Worm (Caenorhabditis elegans) whole organism, L1 larva: ENCODE results near the gene R160.3.
"Not testable (repeated sequence)": the region's sequence is repeated elsewhere in the genome, so short reads cannot be mapped to it uniquely, and the experiment has no call there.

Source experiments
- C16A3.4 ChIP-seq: fragments of 150-350 bp; optimal IDR thresholded peaks from 2 replicates; lab custom pipeline; 2014; ENCODE audit warnings: missing biosample characterization, missing genetic modification characterization
- C34B4.2 ChIP-seq: sonication (generic microtip); optimal IDR thresholded peaks from 2 replicates; lab custom pipeline; 2017; ENCODE audit warnings: mild to moderate bottlenecking, missing genetic modification characterization, missing compliant biosample characterization
- F16B12.6 ChIP-seq: fragments of 150-350 bp; optimal IDR thresholded peaks from 2 replicates; lab custom pipeline; 2014; ENCODE audit warnings: missing biosample characterization, missing genetic modification characterization
- alr-1 ChIP-seq: fragments of 200-800 bp; sonication (Bioruptor generic); optimal IDR thresholded peaks from 2 replicates; lab custom pipeline; 2018; ENCODE audit warnings: borderline replicate concordance, mild to moderate bottlenecking, missing genetic modification characterization, missing compliant biosample characterization
- aly-2 ChIP-seq: fragments of 150-350 bp; optimal IDR thresholded peaks from 2 replicates; lab custom pipeline; 2014; ENCODE audit warnings: missing biosample characterization, missing genetic modification characterization
- ama-1 ChIP-seq: fragments of 150-350 bp; optimal IDR thresholded peaks from 2 replicates; lab custom pipeline; 2014
- ceh-90 ChIP-seq: sonication (generic microtip); optimal IDR thresholded peaks from 2 replicates; lab custom pipeline; 2016; ENCODE audit warnings: missing genetic modification characterization, missing compliant biosample characterization
- dsc-1 ChIP-seq: sonication (generic microtip); optimal IDR thresholded peaks from 2 replicates; lab custom pipeline; 2016; ENCODE audit warnings: mild to moderate bottlenecking, missing genetic modification characterization, missing compliant biosample characterization
- egl-13 ChIP-seq: sonication (generic microtip); optimal IDR thresholded peaks from 2 replicates; lab custom pipeline; 2016; ENCODE audit warnings: missing genotype, missing genetic modification reagents, missing genetic modification characterization, missing compliant biosample characterization
- elt-3 ChIP-seq, 6 experiments: fragments of 150-350 bp in 1 of 6; sonication (generic microtip); optimal IDR thresholded peaks; 2 replicates each; lab custom pipeline; 2017 to 2018; ENCODE audit warnings: missing biosample characterization in 6 of 6, missing genetic modification characterization in 6 of 6, inconsistent platforms in 1 of 6
- fkh-10 ChIP-seq: sonication (generic microtip); optimal IDR thresholded peaks from 2 replicates; lab custom pipeline; 2017; ENCODE audit warnings: missing biosample characterization, missing genetic modification reagents, missing genetic modification characterization
- fkh-4 ChIP-seq: sonication (generic microtip); optimal IDR thresholded peaks from 2 replicates; lab custom pipeline; 2016; ENCODE audit warnings: missing compliant biosample characterization, missing genetic modification characterization, borderline replicate concordance
- lin-13 ChIP-seq: fragments of 150-350 bp; optimal IDR thresholded peaks from 2 replicates; lab custom pipeline; 2014; ENCODE audit warnings: missing biosample characterization, missing genetic modification reagents, missing genetic modification characterization
- lin-14 ChIP-seq: fragments of 200-800 bp; sonication (Bioruptor generic); optimal IDR thresholded peaks from 2 replicates; lab custom pipeline; 2018; ENCODE audit warnings: mild to moderate bottlenecking, missing genetic modification characterization, moderate library complexity, missing compliant biosample characterization
- lin-15B ChIP-seq: fragments of 150-350 bp; sonication (generic microtip); optimal IDR thresholded peaks from 3 replicates; lab custom pipeline; 2014; ENCODE audit warnings: missing biosample characterization, missing genetic modification characterization
- lin-39 ChIP-seq: fragments of 150-350 bp; optimal IDR thresholded peaks from 2 replicates; lab custom pipeline; 2014; ENCODE audit warnings: missing biosample characterization, missing genetic modification reagents, missing genetic modification characterization
- lir-3 ChIP-seq: sonication (generic microtip); optimal IDR thresholded peaks from 2 replicates; lab custom pipeline; 2016; ENCODE audit warnings: mild to moderate bottlenecking, missing genetic modification characterization, moderate library complexity, missing compliant biosample characterization; ENCODE audit not compliant: poor library complexity
- lsy-2 ChIP-seq, 2 experiments: fragments of 150-350 bp; optimal IDR thresholded peaks; 2 replicates each; lab custom pipeline; 2014; ENCODE audit warnings: missing biosample characterization in 2 of 2, missing genetic modification characterization in 2 of 2
- mep-1 ChIP-seq: fragments of 150-350 bp; optimal IDR thresholded peaks from 2 replicates; lab custom pipeline; 2014; ENCODE audit warnings: missing biosample characterization, missing genetic modification characterization
- nhr-11 ChIP-seq: fragments of 150-350 bp; optimal IDR thresholded peaks from 2 replicates; lab custom pipeline; 2014; ENCODE audit warnings: missing biosample characterization, missing genetic modification characterization
- nhr-28 ChIP-seq: fragments of 150-350 bp; optimal IDR thresholded peaks from 2 replicates; lab custom pipeline; 2014; ENCODE audit warnings: missing biosample characterization, missing genetic modification characterization
- nhr-71 ChIP-seq: sonication (generic microtip); optimal IDR thresholded peaks from 2 replicates; lab custom pipeline; 2016; ENCODE audit warnings: mild to moderate bottlenecking, missing genetic modification characterization, moderate library complexity, missing compliant biosample characterization
- nhr-77 ChIP-seq: fragments of 150-350 bp; optimal IDR thresholded peaks from 2 replicates; lab custom pipeline; 2014; ENCODE audit warnings: missing biosample characterization, missing genetic modification characterization
- nhr-85 ChIP-seq: sonication (generic microtip); peaks from one replicate; lab custom pipeline; 2016; ENCODE audit warnings: missing genetic modification characterization, inconsistent platforms, missing compliant biosample characterization
- pqm-1 ChIP-seq: sonication (generic microtip); optimal IDR thresholded peaks from 3 replicates; lab custom pipeline; 2017; ENCODE audit warnings: missing biosample characterization, missing genetic modification characterization
- skn-1 ChIP-seq: fragments of 150-350 bp; optimal IDR thresholded peaks from 2 replicates; lab custom pipeline; 2014; ENCODE audit warnings: missing biosample characterization, missing genetic modification characterization
- snpc-4 ChIP-seq: fragments of 150-350 bp; optimal IDR thresholded peaks from 2 replicates; lab custom pipeline; 2014; ENCODE audit warnings: missing biosample characterization, missing genetic modification characterization
- sptf-1 ChIP-seq: fragments of 150-350 bp; optimal IDR thresholded peaks from 2 replicates; lab custom pipeline; 2014; ENCODE audit warnings: missing biosample characterization, missing genetic modification characterization
- tbx-2 ChIP-seq: sonication (generic microtip); optimal IDR thresholded peaks from 2 replicates; lab custom pipeline; 2016; ENCODE audit warnings: missing genetic modification characterization, missing compliant biosample characterization
- tlp-1 ChIP-seq: fragments of 150-350 bp; optimal IDR thresholded peaks from 2 replicates; lab custom pipeline; 2014; ENCODE audit warnings: missing biosample characterization, missing genetic modification characterization
- unc-62 ChIP-seq: fragments of 150-350 bp; optimal IDR thresholded peaks from 2 replicates; lab custom pipeline; 2014; ENCODE audit warnings: missing biosample characterization, missing genetic modification reagents, missing genetic modification characterization
- ztf-4 ChIP-seq: fragments of 150-350 bp; optimal IDR thresholded peaks from 2 replicates; lab custom pipeline; 2014; ENCODE audit warnings: missing biosample characterization, missing genetic modification characterization

The R160.3 gene

DNA sequence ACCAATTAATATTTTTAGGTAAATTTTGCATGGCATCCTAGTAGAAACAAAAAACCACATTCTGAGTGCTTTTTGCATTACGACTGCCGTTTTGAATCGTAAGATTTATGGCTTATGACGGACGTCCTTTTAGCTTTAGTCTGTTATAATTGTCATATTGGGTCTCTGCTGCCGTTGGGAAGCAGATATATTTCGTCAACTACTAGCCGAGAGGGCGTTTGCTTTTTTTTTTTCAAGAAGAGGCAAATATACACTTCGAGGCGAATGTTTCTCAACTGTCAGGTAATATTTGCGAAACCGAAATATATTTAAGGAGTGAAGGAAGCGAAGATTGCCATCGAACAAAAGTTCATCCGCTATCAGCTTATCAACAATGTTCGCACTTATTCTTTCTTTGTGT is 22.2 kb downstream of the R160.3 start, which contains the start of gene F14H12.3:
F14H12.3 (plus strand) TSS at position 301 of the 400 bp plus-strand sequence.
- TF ChIP-seq alr-1 (tag; lab: Kevin White, UChicago) (no peak), dsc-1 (tag; lab: Kevin White, UChicago) (no peak), fkh-10 (GFP tag; lab: Kevin White, UChicago) (no peak), nhr-85 (tag; lab: Kevin White, UChicago) (peak; percentile 12), tlp-1 (tag; lab: Kevin White, UChicago) (no peak)

DNA sequence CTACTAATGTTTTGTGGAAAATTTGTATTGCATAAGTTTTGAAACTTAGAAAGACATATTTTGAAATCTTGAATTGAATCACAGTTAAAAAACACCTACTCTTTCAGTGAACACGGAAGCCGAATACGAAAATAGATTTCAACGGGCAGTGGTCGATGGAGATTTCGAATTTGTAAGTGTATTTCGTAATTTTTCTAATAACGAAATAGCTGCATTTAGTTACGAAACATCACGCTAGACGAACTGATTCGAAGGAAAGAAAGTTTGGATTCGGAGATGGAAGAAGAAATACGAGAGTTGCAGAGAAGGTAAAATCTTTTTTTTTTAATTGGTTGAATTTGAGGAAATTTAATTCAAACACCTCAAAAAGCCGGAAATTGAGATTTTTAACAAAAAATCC is 23.4 kb downstream of the R160.3 start:
- TF ChIP-seq skn-1 (tag; lab: Kevin White, UChicago) (peak; percentile 60), egl-13 (tag; lab: Kevin White, UChicago) (no peak)

ce11 chrX:4339332-4339731 is 26.8 kb downstream of the R160.3 start, which contains the start of gene cst-1:
cst-1 (plus strand) TSS chrX:4339632.
- not testable (repeated sequence) for TF ChIP-seq unc-62; C16A3.4 (tag; lab: Kevin White, UChicago); elt-3 (tag; optimal IDR thresholded peaks at IDR 0.05; lab: Kevin White, UChicago)

ce11 chrX:4335950-4336349 is 30.2 kb downstream of the R160.3 start, which contains the start of gene cst-2:
cst-2 (minus strand) TSS chrX:4336050.
- TF ChIP-seq ceh-90 (tag; lab: Kevin White, UChicago); nhr-77 (tag; lab: Kevin White, UChicago); lin-14 (GFP tag; lab: Kevin White, UChicago): not testable (repeated sequence)

DNA sequence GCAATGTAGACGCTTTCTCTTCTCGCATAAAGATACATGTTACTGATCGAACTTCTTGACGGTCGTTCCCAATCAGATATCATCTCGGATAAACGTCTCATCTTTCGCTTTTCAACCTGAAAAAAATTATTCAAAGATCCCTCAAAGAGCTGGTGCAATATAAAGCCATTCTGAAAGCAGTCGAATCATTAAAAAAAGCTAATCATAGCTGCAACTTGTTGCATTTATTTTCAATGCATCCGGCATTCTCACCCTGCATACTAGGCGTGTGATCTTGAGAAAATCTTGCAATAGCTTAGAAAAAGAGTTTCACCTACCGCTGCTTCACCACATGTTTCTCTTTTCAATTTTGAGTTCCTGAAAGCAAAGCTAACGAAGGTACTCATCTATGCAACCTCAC is 33.8 kb downstream of the R160.3 start, which contains the start of gene C24A8.6:
C24A8.6 (minus strand) TSS at position 101 of the 400 bp plus-strand sequence.
- not testable (repeated sequence) for TF ChIP-seq nhr-77 (tag; lab: Kevin White, UChicago); pqm-1; mep-1 (tag; lab: Kevin White, UChicago)

DNA sequence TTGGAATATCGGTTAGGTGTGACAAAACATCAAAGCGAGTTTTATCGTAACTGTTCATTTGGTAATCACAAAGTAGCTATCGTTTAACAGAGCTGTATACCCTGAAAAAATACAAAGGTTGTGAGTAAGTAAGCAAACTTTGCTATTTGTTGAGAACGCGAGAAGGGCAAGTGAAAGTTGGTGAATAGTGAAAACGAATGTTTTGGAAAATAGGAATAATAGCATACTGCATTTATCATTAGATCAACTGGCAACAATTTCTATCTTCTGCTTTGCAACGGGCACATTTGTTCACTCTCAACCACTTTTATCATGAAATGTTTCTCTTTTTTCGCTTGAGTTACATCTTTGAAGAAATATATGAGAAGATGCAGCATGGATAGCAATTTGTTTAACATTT is 37.3 kb downstream of the R160.3 start, which contains the start of gene C24A8.5:
C24A8.5 (minus strand) TSS at position 101 of the 400 bp plus-strand sequence.
- TF ChIP-seq fkh-4 (tag; lab: Kevin White, UChicago) (no peak), lin-15B (no peak), lir-3 (tag; lab: Kevin White, UChicago) (no peak), snpc-4 (no peak), lin-13 (GFP tag; lab: Kevin White, UChicago) (no peak), sptf-1 (tag; lab: Kevin White, UChicago) (no peak), C34B4.2 (no peak), nhr-28 (tag; lab: Kevin White, UChicago) (no peak), tlp-1 (tag; lab: Kevin White, UChicago) (no peak), nhr-11 (tag; lab: Kevin White, UChicago) (no peak), tbx-2 (no peak), nhr-77 (tag; lab: Kevin White, UChicago) (no peak), aly-2 (no peak), ama-1 (no peak), ztf-4 (tag; lab: Kevin White, UChicago) (no peak), lsy-2 (tag; optimal IDR thresholded peaks at IDR 0.05; lab: Kevin White, UChicago) (no peak), lin-39 (tag; lab: Kevin White, UChicago) (no peak), nhr-71 (tag; lab: Kevin White, UChicago) (no peak), F16B12.6 (tag; lab: Kevin White, UChicago) (no peak)
